Worm (Caenorhabditis elegans) whole organism, L4/young adult: ENCODE measurements around the gene kcc-2.

Source experiments
- W03F9.2 ChIP-seq: fragments of 150-350 bp; optimal IDR thresholded peaks from 2 replicates; lab custom pipeline; 2014; ENCODE audit warnings: missing biosample characterization, missing genetic modification characterization
- dao-5 ChIP-seq: sonication (generic microtip); optimal IDR thresholded peaks from 2 replicates; lab custom pipeline; 2016; ENCODE audit warnings: missing genotype, missing genetic modification characterization, moderate library complexity, missing compliant biosample characterization
- him-1 ChIP-seq: sonication (generic microtip); optimal IDR thresholded peaks from 2 replicates; lab custom pipeline; 2016; ENCODE audit warnings: missing genotype, missing genetic modification reagents, missing genetic modification characterization, missing compliant biosample characterization

- no peak for TF ChIP-seq W03F9.2
- TF ChIP-seq him-1 = no peak
- TF ChIP-seq dao-5 (tag; lab: Kevin White, UChicago) = no peak
Measured at ce11 chrIV:6094315-6094606, 53.5 kb downstream of the kcc-2 start.
